Fruit fly (Drosophila melanogaster): ENCODE results near the gene MetRS-m.
A peak's percentile ranks its signal among the peaks of the same experiment; 100 is the strongest.

Gene MetRS-m

DNA sequence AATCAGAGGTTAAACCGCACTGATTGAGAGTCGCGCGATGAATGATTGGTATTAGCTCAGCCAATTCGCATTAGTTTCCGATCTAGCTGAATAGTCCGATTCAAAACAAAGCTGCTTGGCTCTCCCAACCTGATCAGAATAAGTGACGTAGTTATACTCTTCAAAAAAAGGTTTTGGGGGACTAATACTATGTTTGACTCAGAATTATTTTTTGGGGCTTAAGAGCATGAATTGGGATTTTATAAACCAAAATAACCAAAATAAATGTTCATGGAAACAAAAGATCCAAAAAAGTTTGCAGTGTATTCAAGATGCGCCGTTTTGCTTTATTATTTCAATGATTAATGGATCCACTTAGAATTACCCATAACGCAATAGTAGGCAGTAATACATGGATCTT is 42.0 kb downstream of the MetRS-m start, which contains the start of gene CG9649:
Gene CG9649, minus strand, starts transcription at position 44 of the 400 bp plus-strand sequence.
- no peak for TF ChIP-seq Fer2 (tag; optimal IDR thresholded peaks at IDR 0.05)
- TF ChIP-seq CG32772 (GFP tag; IDR thresholded peaks at IDR 0.05): no peak
- no peak for TF ChIP-seq Dfd (GFP tag; optimal IDR thresholded peaks at IDR 0.05)
- TF ChIP-seq nerfin-1 (tag; optimal IDR thresholded peaks at IDR 0.05): no peak
- no peak for TF ChIP-seq gsb (GFP tag; IDR thresholded peaks at IDR 0.05)

DNA sequence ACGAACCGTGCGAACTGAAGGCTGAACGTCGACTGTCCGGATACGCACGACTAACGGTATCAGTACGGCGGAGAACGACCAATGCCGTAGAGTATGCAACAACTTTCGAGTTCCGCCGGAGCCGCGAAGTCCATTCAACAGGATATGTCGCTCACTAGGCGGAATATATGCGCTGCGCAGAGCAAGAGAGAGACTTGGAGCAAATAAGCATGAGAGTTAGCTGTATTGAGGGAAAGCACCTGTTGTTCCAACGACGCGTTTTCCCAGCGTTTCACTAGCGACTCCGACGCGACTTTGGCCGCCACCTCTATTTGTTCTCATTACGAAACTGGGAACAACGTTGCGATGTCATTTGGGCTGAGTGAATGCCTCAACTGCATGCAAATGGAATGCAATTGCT is 45.0 kb downstream of the MetRS-m start, which contains the start of gene Dop1R1:
Gene Dop1R1, minus strand, starts transcription at position 35 of the 400 bp plus-strand sequence.
- TF ChIP-seq Lpt (GFP tag; optimal IDR thresholded peaks at IDR 0.05): no peak
- TF ChIP-seq Rx (GFP tag; IDR thresholded peaks at IDR 0.05): no peak
- no peak for TF ChIP-seq peb (GFP tag; IDR thresholded peaks at IDR 0.05)
- no peak for TF ChIP-seq ftz-f1 (GFP tag; optimal IDR thresholded peaks at IDR 0.05)
- TF ChIP-seq CG4282 (GFP tag; optimal IDR thresholded peaks at IDR 0.05): no peak
- peak; percentile 4 for TF ChIP-seq Jarid2 (GFP tag; optimal IDR thresholded peaks at IDR 0.05)
- TF ChIP-seq Dll (GFP tag; IDR thresholded peaks at IDR 0.05; ENCODE audit: partially characterized antibody): no peak
- no peak for TF ChIP-seq Hr78 (GFP tag; optimal IDR thresholded peaks at IDR 0.05)
- no peak for TF ChIP-seq Nf-YC (tag; optimal IDR thresholded peaks at IDR 0.05)
- no peak for TF ChIP-seq CG6654 (GFP tag; optimal IDR thresholded peaks at IDR 0.05)
- no peak for TF ChIP-seq CG10654 (GFP tag; optimal IDR thresholded peaks at IDR 0.05)
- no peak for TF ChIP-seq CG14710 (tag; optimal IDR thresholded peaks at IDR 0.05)
- peak; percentile 99 for TF ChIP-seq CG8359 (GFP tag; optimal IDR thresholded peaks at IDR 0.05; ENCODE audit: borderline replicate concordance)
- peak; percentile 96 for TF ChIP-seq scrt (GFP tag; optimal IDR thresholded peaks at IDR 0.05)
- no peak for TF ChIP-seq CG2712 (tag; optimal IDR thresholded peaks at IDR 0.05)
- no peak for TF ChIP-seq CG18262 (tag; optimal IDR thresholded peaks at IDR 0.05)
- no peak for TF ChIP-seq GATAe (GFP tag; conservative IDR thresholded peaks at IDR 0.05)
- no peak for TF ChIP-seq CG31224 (GFP tag; IDR thresholded peaks at IDR 0.05)
- no peak for TF ChIP-seq bigmax (GFP tag; optimal IDR thresholded peaks at IDR 0.05)
- no peak for TF ChIP-seq nau (GFP tag; optimal IDR thresholded peaks at IDR 0.05)
- no peak for TF ChIP-seq CHES-1-like (GFP tag; optimal IDR thresholded peaks at IDR 0.05)
- TF ChIP-seq grau (tag; optimal IDR thresholded peaks at IDR 0.05): no peak
- TF ChIP-seq CG11696 (GFP tag; IDR thresholded peaks at IDR 0.05): no peak
- no peak for TF ChIP-seq Dref (GFP tag; IDR thresholded peaks at IDR 0.05)
- TF ChIP-seq CG7271 (tag; optimal IDR thresholded peaks at IDR 0.05): no peak
- TF ChIP-seq Mad (GFP tag; optimal IDR thresholded peaks at IDR 0.05): no peak
- TF ChIP-seq CG8924 (tag; optimal IDR thresholded peaks at IDR 0.05): no peak
- TF ChIP-seq ssp (GFP tag; IDR thresholded peaks at IDR 0.05): no peak
- no peak for TF ChIP-seq CG17186 (GFP tag; optimal IDR thresholded peaks at IDR 0.05)
- no peak for TF ChIP-seq CG5245 (GFP tag; optimal IDR thresholded peaks at IDR 0.05)
- no peak for TF ChIP-seq CG32767 (GFP tag; IDR thresholded peaks at IDR 0.05)
- no peak for TF ChIP-seq ab (GFP tag; optimal IDR thresholded peaks at IDR 0.05)
- no peak for TF ChIP-seq salm (tag; optimal IDR thresholded peaks at IDR 0.05)
- no peak for TF ChIP-seq Hand (GFP tag; optimal IDR thresholded peaks at IDR 0.05)
- TF ChIP-seq tup (GFP tag; optimal IDR thresholded peaks at IDR 0.05): no peak
- TF ChIP-seq fd3F (GFP tag; optimal IDR thresholded peaks at IDR 0.05): no peak
- TF ChIP-seq pita (GFP tag; optimal IDR thresholded peaks at IDR 0.05): no peak
- no peak for TF ChIP-seq CG6765 (GFP tag; optimal IDR thresholded peaks at IDR 0.05)
- TF ChIP-seq Ets65A (GFP tag): peak; percentile 37
- no peak for TF ChIP-seq Usf (GFP tag; optimal IDR thresholded peaks at IDR 0.05)
- TF ChIP-seq Fer3 (tag; optimal IDR thresholded peaks at IDR 0.05): no peak
- TF ChIP-seq CG9609 (GFP tag; optimal IDR thresholded peaks at IDR 0.05): no peak
- no peak for TF ChIP-seq CG9215 (GFP tag; IDR thresholded peaks at IDR 0.05)
- no peak for TF ChIP-seq CG16815 (GFP tag; optimal IDR thresholded peaks at IDR 0.05)
- TF ChIP-seq oc (tag; optimal IDR thresholded peaks at IDR 0.05): no peak

Measured in whole organism, embryonic.